Worm (Caenorhabditis elegans) whole organism, L1 larva: ENCODE measurements around the gene best-16.

Experiments used
- Y116A8C.19 ChIP-seq: sonication (generic microtip); optimal IDR thresholded peaks from 2 replicates; lab custom pipeline; 2016; ENCODE audit warnings: missing compliant biosample characterization, missing genetic modification characterization, borderline replicate concordance
- aha-1 ChIP-seq: fragments of 150-350 bp; optimal IDR thresholded peaks from 2 replicates; lab custom pipeline; 2014; ENCODE audit warnings: missing biosample characterization, missing genetic modification characterization
- ama-1 ChIP-seq: fragments of 150-350 bp; optimal IDR thresholded peaks from 2 replicates; lab custom pipeline; 2014
- blmp-1 ChIP-seq: fragments of 150-350 bp; optimal IDR thresholded peaks from 2 replicates; lab custom pipeline; 2014; ENCODE audit warnings: missing biosample characterization, missing genetic modification characterization
- ceh-82 ChIP-seq, 3 experiments: fragments of 150-350 bp in 1 of 3; sonication (generic microtip) in 2 of 3; optimal IDR thresholded peaks; 2 replicates each; lab custom pipeline; 2014 to 2017; ENCODE audit warnings: missing biosample characterization in 3 of 3, missing genetic modification characterization in 3 of 3
- ceh-88 ChIP-seq: fragments of 200-800 bp; sonication (Bioruptor generic); IDR thresholded peaks from 2 replicates; pipeline ENCODE4 v1.3.6; 2022; ENCODE audit warnings: missing genetic modification characterization, missing compliant biosample characterization
- ces-1 ChIP-seq: fragments of 150-350 bp; optimal IDR thresholded peaks from 2 replicates; lab custom pipeline; 2014; ENCODE audit warnings: missing biosample characterization, missing genetic modification reagents, missing genetic modification characterization
- dsc-1 ChIP-seq: sonication (generic microtip); optimal IDR thresholded peaks from 2 replicates; lab custom pipeline; 2016; ENCODE audit warnings: mild to moderate bottlenecking, missing genetic modification characterization, missing compliant biosample characterization
- efl-1 ChIP-seq, 4 experiments: fragments of 150-350 bp; optimal IDR thresholded peaks in 3 of 4; peaks in 1 of 4; 1 replicate in 1 of 4; 2 replicates in 3 of 4; lab custom pipeline; 2014; ENCODE audit warnings: missing biosample characterization in 2 of 4, missing genetic modification characterization in 2 of 4, missing genetic modification reagents in 2 of 4
- efl-3 ChIP-seq: fragments of 200-800 bp; sonication (Bioruptor generic); optimal IDR thresholded peaks from 2 replicates; lab custom pipeline; 2018; ENCODE audit warnings: mild to moderate bottlenecking, missing genetic modification characterization, missing compliant biosample characterization
- elt-2 ChIP-seq: sonication (generic microtip); optimal IDR thresholded peaks from 2 replicates; lab custom pipeline; 2016; ENCODE audit warnings: missing genetic modification characterization, mild to moderate bottlenecking, inconsistent platforms, missing compliant biosample characterization, missing genetic modification reagents
- elt-3 ChIP-seq, 6 experiments: fragments of 150-350 bp in 1 of 6; sonication (generic microtip); optimal IDR thresholded peaks; 2 replicates each; lab custom pipeline; 2017 to 2018; ENCODE audit warnings: missing biosample characterization in 6 of 6, missing genetic modification characterization in 6 of 6, inconsistent platforms in 1 of 6
- fkh-8 ChIP-seq: sonication (generic microtip); optimal IDR thresholded peaks from 2 replicates; lab custom pipeline; 2016; ENCODE audit warnings: mild to moderate bottlenecking, missing genetic modification characterization, missing compliant biosample characterization
- grh-1 ChIP-seq: fragments of 200-800 bp; sonication (Bioruptor generic); IDR thresholded peaks from 2 replicates; pipeline ENCODE4 v1.3.6; 2022; ENCODE audit warnings: missing genetic modification reagents, missing genetic modification characterization, missing compliant biosample characterization
- jun-1 ChIP-seq: fragments of 150-350 bp; optimal IDR thresholded peaks from 2 replicates; lab custom pipeline; 2014; ENCODE audit warnings: missing biosample characterization, missing genetic modification reagents, missing genetic modification characterization
- lin-14 ChIP-seq: fragments of 200-800 bp; sonication (Bioruptor generic); optimal IDR thresholded peaks from 2 replicates; lab custom pipeline; 2018; ENCODE audit warnings: mild to moderate bottlenecking, missing genetic modification characterization, moderate library complexity, missing compliant biosample characterization
- lsy-2 ChIP-seq, 2 experiments: fragments of 150-350 bp; optimal IDR thresholded peaks; 2 replicates each; lab custom pipeline; 2014; ENCODE audit warnings: missing biosample characterization in 2 of 2, missing genetic modification characterization in 2 of 2
- mdl-1 ChIP-seq, 2 experiments: fragments of 150-350 bp; optimal IDR thresholded peaks; 2 replicates each; lab custom pipeline; 2014 to 2017; ENCODE audit warnings: missing biosample characterization in 2 of 2, missing genetic modification characterization in 2 of 2, inconsistent platforms in 1 of 2
- mep-1 ChIP-seq: fragments of 150-350 bp; optimal IDR thresholded peaks from 2 replicates; lab custom pipeline; 2014; ENCODE audit warnings: missing biosample characterization, missing genetic modification characterization
- nhr-11 ChIP-seq: fragments of 150-350 bp; optimal IDR thresholded peaks from 2 replicates; lab custom pipeline; 2014; ENCODE audit warnings: missing biosample characterization, missing genetic modification characterization
- nhr-12 ChIP-seq: sonication (generic microtip); optimal IDR thresholded peaks from 2 replicates; lab custom pipeline; 2017; ENCODE audit warnings: missing biosample characterization, missing genetic modification characterization
- nhr-19 ChIP-seq: fragments of 200-800 bp; sonication (Bioruptor generic); conservative IDR thresholded peaks from 2 replicates; pipeline ENCODE4 v1.3.6; 2022; ENCODE audit warnings: missing genetic modification characterization, missing compliant biosample characterization
- nhr-20 ChIP-seq: sonication (generic microtip); optimal IDR thresholded peaks from 2 replicates; lab custom pipeline; 2016; ENCODE audit warnings: mild to moderate bottlenecking, missing genetic modification characterization, missing compliant biosample characterization
- nhr-28 ChIP-seq: fragments of 150-350 bp; optimal IDR thresholded peaks from 2 replicates; lab custom pipeline; 2014; ENCODE audit warnings: missing biosample characterization, missing genetic modification characterization
- nhr-47 ChIP-seq: sonication (generic microtip); optimal IDR thresholded peaks from 2 replicates; lab custom pipeline; 2016; ENCODE audit warnings: mild to moderate bottlenecking, missing genetic modification characterization, moderate library complexity, missing compliant biosample characterization
- nhr-71 ChIP-seq: sonication (generic microtip); optimal IDR thresholded peaks from 2 replicates; lab custom pipeline; 2016; ENCODE audit warnings: mild to moderate bottlenecking, missing genetic modification characterization, moderate library complexity, missing compliant biosample characterization
- nhr-76 ChIP-seq: sonication (generic microtip); optimal IDR thresholded peaks from 2 replicates; lab custom pipeline; 2017; ENCODE audit warnings: missing biosample characterization, missing genetic modification characterization
- nhr-77 ChIP-seq: fragments of 150-350 bp; optimal IDR thresholded peaks from 2 replicates; lab custom pipeline; 2014; ENCODE audit warnings: missing biosample characterization, missing genetic modification characterization
- nhr-84 ChIP-seq: sonication (generic microtip); optimal IDR thresholded peaks from 2 replicates; lab custom pipeline; 2017; ENCODE audit warnings: missing biosample characterization, missing genetic modification characterization
- nhr-85 ChIP-seq: sonication (generic microtip); peaks from one replicate; lab custom pipeline; 2016; ENCODE audit warnings: missing genetic modification characterization, inconsistent platforms, missing compliant biosample characterization
- pag-3 ChIP-seq: sonication (generic microtip); optimal IDR thresholded peaks from 2 replicates; lab custom pipeline; 2017; ENCODE audit warnings: missing genetic modification characterization, mild to moderate bottlenecking, missing compliant biosample characterization, antibody characterized with exemption, borderline replicate concordance; ENCODE audit not compliant: insufficient read depth
- pqm-1 ChIP-seq: sonication (generic microtip); optimal IDR thresholded peaks from 3 replicates; lab custom pipeline; 2017; ENCODE audit warnings: missing biosample characterization, missing genetic modification characterization
- rnt-1 ChIP-seq: sonication (generic microtip); optimal IDR thresholded peaks from 2 replicates; lab custom pipeline; 2016; ENCODE audit warnings: mild to moderate bottlenecking, missing genetic modification characterization, moderate library complexity, missing compliant biosample characterization
- skn-1 ChIP-seq: fragments of 150-350 bp; optimal IDR thresholded peaks from 2 replicates; lab custom pipeline; 2014; ENCODE audit warnings: missing biosample characterization, missing genetic modification characterization
- snu-23 ChIP-seq: sonication (generic microtip); optimal IDR thresholded peaks from 2 replicates; lab custom pipeline; 2016; ENCODE audit warnings: missing genetic modification characterization, missing compliant biosample characterization
- sup-37 ChIP-seq: fragments of 200-800 bp; sonication (Bioruptor generic); optimal IDR thresholded peaks from 2 replicates; lab custom pipeline; 2018; ENCODE audit warnings: mild to moderate bottlenecking, missing genetic modification characterization, missing compliant biosample characterization
- tlp-1 ChIP-seq: fragments of 150-350 bp; optimal IDR thresholded peaks from 2 replicates; lab custom pipeline; 2014; ENCODE audit warnings: missing biosample characterization, missing genetic modification characterization
- unc-130 ChIP-seq: fragments of 150-350 bp; optimal IDR thresholded peaks from 2 replicates; lab custom pipeline; 2017; ENCODE audit warnings: missing biosample characterization, missing genetic modification characterization, inconsistent platforms
- unc-62 ChIP-seq: fragments of 150-350 bp; optimal IDR thresholded peaks from 2 replicates; lab custom pipeline; 2014; ENCODE audit warnings: missing biosample characterization, missing genetic modification reagents, missing genetic modification characterization
- unc-86 ChIP-seq: sonication (generic microtip); optimal IDR thresholded peaks from 2 replicates; lab custom pipeline; 2016; ENCODE audit warnings: missing genetic modification characterization, missing compliant biosample characterization
- unc-98 ChIP-seq: fragments of 200-800 bp; sonication (Bioruptor generic); IDR thresholded peaks from 2 replicates; pipeline ENCODE4 v1.3.6; 2022; ENCODE audit warnings: missing genetic modification characterization, missing compliant biosample characterization

The best-16 gene

DNA sequence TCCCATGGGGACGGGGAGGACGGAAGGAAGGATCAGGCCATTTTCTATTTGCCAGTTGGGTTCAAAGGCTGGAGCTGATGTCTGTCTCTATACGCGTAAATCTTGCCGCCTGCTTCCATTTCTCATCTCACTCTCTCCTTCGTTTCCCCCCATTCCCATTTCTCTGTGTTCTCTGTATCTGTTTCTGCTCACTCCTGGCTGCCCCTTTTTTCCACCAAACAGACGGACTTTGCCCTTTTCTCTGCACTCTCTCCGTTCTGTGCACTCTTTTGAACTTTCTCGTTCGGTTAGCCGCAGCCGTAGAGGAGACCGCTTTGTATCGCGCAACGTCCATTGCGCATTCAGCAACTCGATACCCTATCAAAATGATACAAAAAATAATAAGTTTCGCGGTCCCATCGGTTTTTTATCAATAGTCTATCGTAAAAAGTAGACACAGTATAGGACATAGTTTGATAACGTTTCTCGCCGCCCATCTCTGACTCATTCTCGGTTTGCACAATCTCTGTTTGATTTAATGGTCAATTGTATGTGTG lies 39.8 kb upstream of the best-16 start (continued):
- peak; percentile 0 for TF ChIP-seq unc-130 (tag; lab: Kevin White, UChicago)
- peak; percentile 81 for TF ChIP-seq nhr-71 (tag; lab: Kevin White, UChicago)
- TF ChIP-seq unc-98 (GFP tag; lab: Robert Waterston, UW): no peak; the same call in 1 of the 2 replicates
- peak; percentile 39 to 53 for TF ChIP-seq efl-1 (optimal IDR thresholded peaks at IDR 0.05; lab: Kevin White, UChicago)
- TF ChIP-seq efl-1 (GFP tag; optimal IDR thresholded peaks at IDR 0.05 in 1 of 2; lab: Kevin White, UChicago): peak; percentile 2 to 83
- peak; percentile 36 for TF ChIP-seq jun-1 (tag; lab: Kevin White, UChicago)
- peak in 2 of 3 experiments; percentile 35 to 68 for TF ChIP-seq ceh-82 (tag; optimal IDR thresholded peaks at IDR 0.05; lab: Kevin White, UChicago)
- peak in 2 of 6 experiments; percentile 67 to 79 for TF ChIP-seq elt-3 (tag; optimal IDR thresholded peaks at IDR 0.05; lab: Kevin White, UChicago)
- TF ChIP-seq nhr-28: no peak
- peak; percentile 55 for TF ChIP-seq nhr-77 (tag; lab: Kevin White, UChicago)
- peak; percentile 56 for TF ChIP-seq blmp-1 (tag; lab: Kevin White, UChicago)
- no peak for TF ChIP-seq nhr-76 (tag; lab: Kevin White, UChicago)
- no peak for TF ChIP-seq ama-1
- TF ChIP-seq nhr-20 (tag; lab: Kevin White, UChicago): peak; percentile 71
- peak; percentile 7 for TF ChIP-seq unc-86
- peak; percentile 90 for TF ChIP-seq lin-14
- peak; percentile 85 for TF ChIP-seq elt-2 (tag; lab: Kevin White, UChicago)
- TF ChIP-seq grh-1 (GFP tag; lab: Robert Waterston, UW): no peak

DNA sequence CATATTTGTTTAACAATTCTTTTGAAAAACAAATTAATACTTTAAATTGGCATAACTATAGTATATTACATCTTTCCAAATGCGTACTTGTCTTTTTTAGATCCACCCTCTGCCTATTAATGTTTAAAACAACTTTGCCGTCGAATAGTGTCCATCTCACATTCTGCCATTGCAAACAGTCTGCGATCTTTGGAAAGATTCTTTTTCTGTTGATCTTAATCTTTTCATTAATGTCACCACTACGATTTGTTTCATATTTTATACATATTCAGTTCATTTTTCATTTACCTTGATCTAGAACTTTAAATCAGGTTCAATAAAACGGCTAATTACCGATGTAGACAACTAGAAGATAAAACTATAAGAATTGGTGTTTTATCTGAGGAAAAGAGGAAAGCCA lies 39.0 kb upstream of the best-16 start:
- TF ChIP-seq nhr-85: peak; percentile 16
- no peak for TF ChIP-seq nhr-47 (tag; lab: Kevin White, UChicago)

DNA sequence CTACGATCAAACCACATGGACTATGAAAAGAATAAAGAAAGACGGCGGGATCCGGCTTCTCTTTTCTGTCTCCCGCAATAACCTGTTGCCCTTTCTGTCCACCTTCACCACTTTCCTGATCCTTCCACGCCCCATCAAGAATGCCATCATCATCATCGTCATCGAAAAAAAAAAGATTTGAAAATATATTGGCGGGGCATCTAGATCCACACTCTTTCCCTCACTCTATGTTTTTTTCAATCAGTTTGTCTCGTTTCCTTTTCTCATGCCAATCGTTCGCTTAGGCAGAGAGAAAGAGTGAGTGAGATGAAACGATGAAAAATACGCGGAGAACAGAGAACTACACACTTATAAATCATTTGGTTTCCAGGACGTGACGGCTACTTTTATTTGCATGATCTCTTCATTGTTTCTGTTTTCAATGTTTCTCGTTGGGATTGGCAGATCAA lies 38.0 kb upstream of the best-16 start:
- TF ChIP-seq lsy-2 (tag; optimal IDR thresholded peaks at IDR 0.05; lab: Kevin White, UChicago) (peak in 1 of 2 experiments; percentile 15), nhr-11 (tag; lab: Kevin White, UChicago) (no peak), pag-3 (tag; lab: Kevin White, UChicago) (peak; percentile 57), mep-1 (tag; lab: Kevin White, UChicago) (peak; percentile 29), lin-14 (peak; percentile 59), nhr-85 (peak; percentile 68), sup-37 (GFP tag; lab: Kevin White, UChicago) (no peak), pqm-1 (no peak), skn-1 (tag; lab: Kevin White, UChicago) (no peak), snu-23 (GFP tag; lab: Kevin White, UChicago) (peak; percentile 34), blmp-1 (tag; lab: Kevin White, UChicago) (peak; percentile 81), elt-3 (tag; optimal IDR thresholded peaks at IDR 0.05; lab: Kevin White, UChicago) (peak in 2 of 6 experiments; percentile 3 to 7), rnt-1 (peak; percentile 28), nhr-20 (tag; lab: Kevin White, UChicago) (peak; percentile 17), nhr-71 (tag; lab: Kevin White, UChicago) (peak; percentile 32)

DNA sequence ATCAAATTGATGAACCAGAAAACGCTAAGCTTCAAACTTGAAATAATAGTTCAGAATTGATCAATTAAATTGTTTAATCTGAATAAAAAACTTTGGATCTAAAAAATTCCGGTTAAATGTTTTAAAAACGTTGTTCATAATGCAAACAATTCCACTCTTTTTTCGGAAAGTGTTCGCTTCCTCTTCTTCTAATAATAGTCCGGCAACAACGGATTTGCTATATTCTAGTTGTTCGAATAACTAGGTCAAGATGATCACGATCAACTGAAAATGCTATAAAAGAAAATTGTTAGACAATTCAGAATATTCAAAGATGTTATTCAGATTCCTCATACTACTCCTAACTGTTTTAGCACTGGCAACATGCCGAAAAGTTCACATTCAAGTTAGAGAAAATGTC lies 35.3 kb upstream of the best-16 start, which contains the start of gene D2024.4:
Gene D2024.4, plus strand, starts transcription at position 301 of the 400 bp plus-strand sequence.
- no peak for TF ChIP-seq Y116A8C.19 (tag; lab: Kevin White, UChicago)
- TF ChIP-seq efl-1 (optimal IDR thresholded peaks at IDR 0.05; lab: Kevin White, UChicago): no peak
- TF ChIP-seq efl-1 (GFP tag; optimal IDR thresholded peaks at IDR 0.05 in 1 of 2; lab: Kevin White, UChicago): peak in 1 of 2 experiments; percentile 61
- no peak for TF ChIP-seq aha-1 (tag; lab: Kevin White, UChicago)
- no peak for TF ChIP-seq lsy-2 (tag; optimal IDR thresholded peaks at IDR 0.05; lab: Kevin White, UChicago)

- TF ChIP-seq mdl-1 (tag; optimal IDR thresholded peaks at IDR 0.05; lab: Kevin White, UChicago) (peak in 1 of 2 experiments; percentile 40), aha-1 (tag; lab: Kevin White, UChicago) (no peak), efl-1 (optimal IDR thresholded peaks at IDR 0.05; lab: Kevin White, UChicago) (peak; percentile 67 to 73), efl-1 (GFP tag; optimal IDR thresholded peaks at IDR 0.05 in 1 of 2; lab: Kevin White, UChicago) (peak; percentile 63 to 89), ceh-82 (tag; optimal IDR thresholded peaks at IDR 0.05; lab: Kevin White, UChicago) (peak; percentile 36 to 85 (median 67)), tlp-1 (tag; lab: Kevin White, UChicago) (no peak), efl-3 (GFP tag; lab: Kevin White, UChicago) (no peak), unc-86 (peak; percentile 25), ces-1 (GFP tag; lab: Kevin White, UChicago) (no peak), nhr-19 (0 out of 2 replicates have a peak, but pooled peaks have one; percentile 13), nhr-84 (no peak), snu-23 (GFP tag; lab: Kevin White, UChicago) (peak; percentile 80), fkh-8 (tag; lab: Kevin White, UChicago) (peak; percentile 68), elt-2 (tag; lab: Kevin White, UChicago) (peak; percentile 13), blmp-1 (tag; lab: Kevin White, UChicago) (peak; percentile 83), sup-37 (GFP tag; lab: Kevin White, UChicago) (no peak), nhr-12 (tag; lab: Kevin White, UChicago) (no peak), unc-62 (GFP tag; lab: Kevin White, UChicago) (no peak), ceh-88 (GFP tag; lab: Robert Waterston, UW) (no peak; the same call in 1 of the 2 replicates), dsc-1 (peak; percentile 39), grh-1 (GFP tag; lab: Robert Waterston, UW) (no peak), rnt-1 (peak; percentile 77)
Observed at ce11 chrIV:7230198-7230597, 34.6 kb upstream of the best-16 start, which contains the start of gene cap-1. cap-1 (minus strand) TSS chrIV:7230223.
